Worm (Caenorhabditis elegans) whole organism, L4/young adult: ENCODE measurements around the gene pcp-1.

Source experiments
- W03F9.2 ChIP-seq: fragments of 150-350 bp; optimal IDR thresholded peaks from 2 replicates; lab custom pipeline; 2014; ENCODE audit warnings: missing biosample characterization, missing genetic modification characterization
- dao-5 ChIP-seq: sonication (generic microtip); optimal IDR thresholded peaks from 2 replicates; lab custom pipeline; 2016; ENCODE audit warnings: missing genotype, missing genetic modification characterization, moderate library complexity, missing compliant biosample characterization
- him-1 ChIP-seq: sonication (generic microtip); optimal IDR thresholded peaks from 2 replicates; lab custom pipeline; 2016; ENCODE audit warnings: missing genotype, missing genetic modification reagents, missing genetic modification characterization, missing compliant biosample characterization

DNA sequence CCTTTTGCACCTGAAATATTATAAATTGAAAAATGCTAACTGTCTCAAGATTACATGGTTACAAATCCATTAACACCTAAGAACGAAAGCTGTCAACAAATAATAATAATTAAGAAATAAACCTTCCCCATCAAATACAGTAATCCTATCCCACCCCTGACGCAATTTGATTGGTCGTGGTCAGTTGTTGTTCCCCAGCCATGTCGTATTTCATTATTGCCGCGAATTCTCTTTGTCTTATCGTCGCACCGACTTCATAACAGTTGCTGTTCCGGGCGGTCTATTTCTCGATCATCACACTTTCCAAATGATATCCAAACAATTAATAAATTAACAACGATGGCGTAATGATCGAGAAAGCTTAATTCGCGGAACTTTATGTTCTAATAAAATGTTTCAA, 19.8 kb downstream of the pcp-1 start:
- TF ChIP-seq him-1 (tag; lab: Kevin White, UChicago) (no peak), W03F9.2 (tag; lab: Kevin White, UChicago) (no peak), dao-5 (no peak)
